Fruit fly (Drosophila melanogaster) whole organism, embryonic: ENCODE measurements around the gene CG13392.

ENCODE experiments used
- CG15514 ChIP-seq: fragments of 200-800 bp; sonication (Bioruptor generic); optimal IDR thresholded peaks from 3 replicates; lab custom pipeline; 2017; ENCODE audit warnings: missing biosample characterization, missing genetic modification characterization, mild to moderate bottlenecking, moderate library complexity, missing genetic modification reagents
- CG34422 ChIP-seq: fragments of 200-800 bp; sonication (Bioruptor generic); IDR thresholded peaks from 3 replicates; pipeline ENCODE4 v1.3.6; 2022; ENCODE audit warnings: missing biosample characterization, missing genetic modification characterization
- Dip2 ChIP-seq: fragments of 200-800 bp; sonication (Bioruptor generic); IDR thresholded peaks from 2 replicates; pipeline ENCODE4 v1.3.6; 2022; ENCODE audit warnings: missing biosample characterization, missing genetic modification characterization
- ara ChIP-seq: fragments of 200-800 bp; sonication (Bioruptor generic); IDR thresholded peaks from 2 replicates; pipeline ENCODE4 v1.3.6; 2022; ENCODE audit warnings: missing biosample characterization, missing genetic modification characterization

DNA sequence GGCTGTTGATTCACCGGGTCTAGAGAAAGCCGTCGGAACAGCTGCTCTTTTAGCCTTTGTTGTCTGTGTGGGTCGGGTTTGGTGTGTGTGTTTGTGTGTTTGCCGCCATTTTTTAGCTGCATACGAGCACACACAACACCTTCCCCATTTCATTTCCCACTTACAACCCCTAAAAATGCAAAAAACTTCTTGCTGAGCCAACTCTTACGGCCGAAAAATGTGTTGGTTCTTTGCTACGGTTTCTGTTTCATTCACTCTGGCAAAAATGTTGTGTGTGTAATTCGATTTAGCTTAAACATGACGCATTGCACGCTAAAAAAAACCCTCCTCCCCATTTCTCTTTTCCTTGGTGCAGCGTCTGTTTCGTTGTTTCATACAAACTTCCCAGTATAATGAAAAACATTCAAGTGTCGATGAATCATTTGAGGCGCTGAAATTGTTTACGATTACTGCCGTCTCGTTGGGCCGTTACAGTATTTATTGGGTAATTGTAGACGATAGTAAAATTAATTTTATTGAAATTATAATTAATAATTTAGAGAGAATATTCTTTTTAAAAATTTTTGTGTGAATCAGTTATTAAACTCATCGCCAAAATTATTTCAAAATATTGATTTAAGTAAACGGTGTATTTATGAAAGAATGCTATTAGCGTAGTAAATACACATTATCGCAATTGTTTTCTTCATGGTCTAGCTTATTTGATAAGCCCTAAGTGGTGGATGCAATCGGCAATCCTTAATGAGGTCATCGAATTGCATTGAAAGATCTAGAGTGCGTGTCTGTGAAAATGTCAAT lies 43.6 kb upstream of the CG13392 start:
- no peak for TF ChIP-seq ara (GFP tag; lab: Robert Waterston, UW)
- TF ChIP-seq CG34422 (GFP tag; lab: Robert Waterston, UW) = no peak
- no peak for TF ChIP-seq CG15514
- TF ChIP-seq Dip2 (GFP tag; lab: Robert Waterston, UW) = no peak
